Worm (Caenorhabditis elegans) whole organism, mixed stage, embryonic: ENCODE measurements around the gene T04B8.5.

Experiments
- blmp-1 ChIP-seq: fragments of 150-350 bp; optimal IDR thresholded peaks from 2 replicates; lab custom pipeline; 2014; ENCODE audit warnings: missing biosample characterization, missing genetic modification characterization
- ceh-43 ChIP-seq: fragments of 200-800 bp; sonication (Bioruptor generic); optimal IDR thresholded peaks from 2 replicates; lab custom pipeline; 2018; ENCODE audit warnings: mild to moderate bottlenecking, missing genetic modification characterization, moderate library complexity, missing compliant biosample characterization
- lsy-2 ChIP-seq: fragments of 150-350 bp; optimal IDR thresholded peaks from 2 replicates; lab custom pipeline; 2014; ENCODE audit warnings: missing biosample characterization, missing genetic modification characterization
- nhr-237 ChIP-seq: fragments of 150-350 bp; optimal IDR thresholded peaks from 2 replicates; lab custom pipeline; 2014; ENCODE audit warnings: missing biosample characterization, missing genetic modification characterization
- nhr-28 ChIP-seq: fragments of 150-350 bp; optimal IDR thresholded peaks from 2 replicates; lab custom pipeline; 2014; ENCODE audit warnings: missing biosample characterization, missing genetic modification characterization
- nhr-76 ChIP-seq: sonication (generic microtip); optimal IDR thresholded peaks from 2 replicates; lab custom pipeline; 2017; ENCODE audit warnings: missing biosample characterization, missing genetic modification characterization
- unc-39 ChIP-seq: fragments of 150-350 bp; optimal IDR thresholded peaks from 2 replicates; lab custom pipeline; 2014; ENCODE audit warnings: missing biosample characterization, missing genetic modification characterization
- unc-62 ChIP-seq: fragments of 150-350 bp; optimal IDR thresholded peaks from 2 replicates; lab custom pipeline; 2014; ENCODE audit warnings: missing biosample characterization, missing genetic modification reagents, missing genetic modification characterization
- zip-8 ChIP-seq: fragments of 150-350 bp; optimal IDR thresholded peaks from 2 replicates; lab custom pipeline; 2014; ENCODE audit warnings: missing biosample characterization, missing genetic modification characterization

- TF ChIP-seq zip-8 (tag; lab: Kevin White, UChicago) (no peak), ceh-43 (no peak), unc-39 (tag; lab: Kevin White, UChicago) (no peak), blmp-1 (tag; lab: Kevin White, UChicago) (no peak), lsy-2 (tag; lab: Kevin White, UChicago) (peak; percentile 28), unc-62 (GFP tag; lab: Kevin White, UChicago) (no peak), nhr-76 (tag; lab: Kevin White, UChicago) (no peak), nhr-237 (tag; lab: Kevin White, UChicago) (no peak), nhr-28 (tag; lab: Kevin White, UChicago) (no peak)
Measured at ce11 chrII:650321-651005, 26.1 kb upstream of the T04B8.5 start, which contains the start of the genes K07E8.7 and frpr-14.
